Fruit fly (Drosophila melanogaster): Measurements from ENCODE around the gene CG2865.

dm6 chrX:2294474-2295434 lies 1.5 kb upstream of the CG2865 start:
- TF ChIP-seq CG12768 (GFP tag; optimal IDR thresholded peaks at IDR 0.05) (no peak), Clk (GFP tag; optimal IDR thresholded peaks at IDR 0.05) (no peak)
